Fruit fly (Drosophila melanogaster) whole organism, embryonic: ENCODE results near the gene Tob.
A peak's percentile ranks its signal among the peaks of the same experiment; 100 is the strongest.

Experiments used
- Atf-2 ChIP-seq: fragments of 200-800 bp; sonication (Bioruptor generic); optimal IDR thresholded peaks from 2 replicates; lab custom pipeline; 2016; ENCODE audit warnings: missing biosample characterization, missing genetic modification characterization
- B-H1 ChIP-seq: fragments of 200-800 bp; sonication (Bioruptor generic); IDR thresholded peaks from 3 replicates; pipeline ENCODE4 v1.3.6; 2022; ENCODE audit warnings: missing biosample characterization, missing genetic modification characterization
- CG10366 ChIP-seq: fragments of 200-800 bp; sonication (Bioruptor generic); IDR thresholded peaks from 2 replicates; pipeline ENCODE4 v1.3.6; 2022; ENCODE audit warnings: missing biosample characterization, missing genetic modification characterization
- CG11560 ChIP-seq: fragments of 200-800 bp; sonication (Bioruptor generic); IDR thresholded peaks from 3 replicates; pipeline ENCODE4 v1.3.6; 2022; ENCODE audit warnings: missing biosample characterization, missing genetic modification characterization
- CG12071 ChIP-seq: fragments of 200-800 bp; sonication (Bioruptor generic); optimal IDR thresholded peaks from 3 replicates; lab custom pipeline; 2018; ENCODE audit warnings: missing biosample characterization, mild to moderate bottlenecking, missing genetic modification characterization
- CG12219 ChIP-seq: fragments of 200-800 bp; sonication (Bioruptor generic); optimal IDR thresholded peaks from 3 replicates; lab custom pipeline; 2018; ENCODE audit warnings: missing biosample characterization, mild to moderate bottlenecking, missing genetic modification characterization
- CG12236 ChIP-seq: fragments of 200-800 bp; sonication (Bioruptor generic); optimal IDR thresholded peaks from 2 replicates; lab custom pipeline; 2016; ENCODE audit warnings: missing biosample characterization, missing genetic modification characterization
- CG1647 ChIP-seq: fragments of 200-800 bp; sonication (Bioruptor generic); optimal IDR thresholded peaks from 3 replicates; lab custom pipeline; 2016; ENCODE audit warnings: missing biosample characterization, missing genetic modification characterization
- CG17912 ChIP-seq: fragments of 200-800 bp; sonication (Bioruptor generic); optimal IDR thresholded peaks from 2 replicates; lab custom pipeline; 2018; ENCODE audit warnings: missing biosample characterization, mild to moderate bottlenecking, missing genetic modification characterization
- CG3163 ChIP-seq: fragments of 200-800 bp; sonication (Bioruptor generic); optimal IDR thresholded peaks from 3 replicates; lab custom pipeline; 2016; ENCODE audit warnings: missing biosample characterization, missing genetic modification characterization
- CG32532 ChIP-seq: fragments of 200-800 bp; sonication (Bioruptor generic); IDR thresholded peaks from 2 replicates; pipeline ENCODE4 v1.3.6; 2022; ENCODE audit warnings: missing biosample characterization, missing genetic modification characterization
- CG34376 ChIP-seq: fragments of 200-800 bp; sonication (Bioruptor generic); optimal IDR thresholded peaks from 2 replicates; lab custom pipeline; 2018; ENCODE audit warnings: missing biosample characterization, mild to moderate bottlenecking, missing genetic modification characterization
- CG4424 ChIP-seq: fragments of 200-800 bp; sonication (Bioruptor generic); optimal IDR thresholded peaks from 3 replicates; lab custom pipeline; 2016; ENCODE audit warnings: missing biosample characterization, missing genetic modification characterization
- CG4707 ChIP-seq: fragments of 200-800 bp; sonication (Bioruptor generic); optimal IDR thresholded peaks from 2 replicates; lab custom pipeline; 2018; ENCODE audit warnings: missing biosample characterization, mild to moderate bottlenecking, missing genetic modification characterization, moderate library complexity
- CG6765 ChIP-seq: fragments of 200-800 bp; sonication (Bioruptor generic); optimal IDR thresholded peaks from 3 replicates; lab custom pipeline; 2017; ENCODE audit warnings: missing biosample characterization, mild to moderate bottlenecking, missing genetic modification characterization
- CG7357 ChIP-seq: fragments of 200-800 bp; sonication (Bioruptor generic); IDR thresholded peaks from 3 replicates; pipeline ENCODE4 v1.3.6; 2022; ENCODE audit warnings: missing biosample characterization, missing genetic modification characterization
- CG9932 ChIP-seq: fragments of 200-800 bp; sonication (Bioruptor generic); IDR thresholded peaks from 2 replicates; pipeline ENCODE4 v1.3.6; 2022; ENCODE audit warnings: missing biosample characterization, missing genetic modification characterization
- D19B ChIP-seq: fragments of 200-800 bp; sonication (Bioruptor generic); optimal IDR thresholded peaks from 2 replicates; lab custom pipeline; 2017; ENCODE audit warnings: missing biosample characterization, mild to moderate bottlenecking, missing genetic modification characterization
- Dek ChIP-seq: fragments of 200-800 bp; sonication (Bioruptor generic); optimal IDR thresholded peaks from 3 replicates; lab custom pipeline; 2019; ENCODE audit warnings: missing biosample characterization, mild to moderate bottlenecking, missing genetic modification characterization, moderate library complexity
- E2f2 ChIP-seq: fragments of 200-800 bp; sonication (Bioruptor generic); IDR thresholded peaks from 2 replicates; pipeline ENCODE4 v1.3.6; 2022; ENCODE audit warnings: missing biosample characterization, missing genetic modification characterization
- Ets65A ChIP-seq: fragments of 200-800 bp; sonication (Bioruptor generic); peaks from one replicate; lab custom pipeline; 2016; ENCODE audit warnings: missing biosample characterization, missing genetic modification characterization
- Lhr ChIP-seq: fragments of 200-800 bp; sonication (Bioruptor generic); optimal IDR thresholded peaks from 3 replicates; lab custom pipeline; 2017; ENCODE audit warnings: mild to moderate bottlenecking, missing biosample characterization, missing genetic modification reagents, missing genetic modification characterization
- MBD-R2 ChIP-seq: fragments of 200-800 bp; sonication (Bioruptor generic); IDR thresholded peaks from 2 replicates; pipeline ENCODE4 v1.3.6; 2022; ENCODE audit warnings: missing biosample characterization, missing genetic modification characterization
- Meics ChIP-seq: fragments of 200-800 bp; sonication (Bioruptor generic); optimal IDR thresholded peaks from 2 replicates; lab custom pipeline; 2017; ENCODE audit warnings: missing biosample characterization, mild to moderate bottlenecking, missing genetic modification characterization
- NFAT ChIP-seq: fragments of 200-800 bp; sonication (Bioruptor generic); IDR thresholded peaks from 2 replicates; pipeline ENCODE4 v1.3.6; 2022; ENCODE audit warnings: missing biosample characterization, missing genetic modification characterization
- Neu2 ChIP-seq: fragments of 200-800 bp; sonication (Bioruptor generic); optimal IDR thresholded peaks from 3 replicates; lab custom pipeline; 2016; ENCODE audit warnings: missing biosample characterization, missing genetic modification characterization, borderline replicate concordance
- Oaz ChIP-seq: fragments of 200-800 bp; sonication (Bioruptor generic); IDR thresholded peaks from 2 replicates; pipeline ENCODE4 v1.3.6; 2022; ENCODE audit warnings: missing biosample characterization, missing genetic modification characterization
- Opbp ChIP-seq: fragments of 200-800 bp; sonication (Bioruptor generic); IDR thresholded peaks from 3 replicates; pipeline ENCODE4 v1.3.6; 2022; ENCODE audit warnings: missing biosample characterization, missing genetic modification characterization; ENCODE audit not compliant: partially characterized antibody
- Sin3A ChIP-seq: fragments of >200 bp; optimal IDR thresholded peaks from 2 replicates; lab custom pipeline; 2018
- Sox102F ChIP-seq: fragments of 200-800 bp; sonication (Bioruptor generic); optimal IDR thresholded peaks from 2 replicates; lab custom pipeline; 2018; ENCODE audit warnings: missing biosample characterization, mild to moderate bottlenecking, missing genetic modification characterization, moderate library complexity
- Vsx1 ChIP-seq: fragments of 200-800 bp; sonication (Bioruptor generic); optimal IDR thresholded peaks from 2 replicates; lab custom pipeline; 2017; ENCODE audit warnings: missing biosample characterization, mild to moderate bottlenecking, missing genetic modification characterization, missing genetic modification reagents
- bab2 ChIP-seq: fragments of 200-800 bp; sonication (Bioruptor generic); optimal IDR thresholded peaks from 2 replicates; lab custom pipeline; 2016; ENCODE audit warnings: missing biosample characterization, missing genetic modification characterization
- cad ChIP-seq: fragments of >200 bp; optimal IDR thresholded peaks from 2 replicates; lab custom pipeline; 2017; ENCODE audit warnings: missing biosample characterization, missing genetic modification characterization
- caup ChIP-seq: fragments of 200-800 bp; sonication (Bioruptor generic); optimal IDR thresholded peaks from 3 replicates; lab custom pipeline; 2017; ENCODE audit warnings: missing biosample characterization, mild to moderate bottlenecking, missing genetic modification characterization, moderate library complexity; ENCODE audit not compliant: severe bottlenecking
- crol ChIP-seq: fragments of 200-800 bp; sonication (Bioruptor generic); IDR thresholded peaks from 2 replicates; pipeline ENCODE4 v1.3.6; 2022; ENCODE audit warnings: missing biosample characterization, missing genetic modification characterization
- da ChIP-seq: fragments of 200-800 bp; sonication (Bioruptor generic); optimal IDR thresholded peaks from 2 replicates; lab custom pipeline; 2016; ENCODE audit warnings: missing biosample characterization, missing genetic modification characterization
- dati ChIP-seq: fragments of 200-800 bp; sonication (Bioruptor generic); IDR thresholded peaks from 2 replicates; pipeline ENCODE4 v1.3.6; 2022; ENCODE audit warnings: missing biosample characterization, missing genetic modification characterization
- dmrt99B ChIP-seq: fragments of 200-800 bp; sonication (Bioruptor generic); optimal IDR thresholded peaks from 2 replicates; lab custom pipeline; 2018; ENCODE audit warnings: missing biosample characterization, mild to moderate bottlenecking, missing genetic modification characterization, moderate library complexity
- esg ChIP-seq: fragments of 200-800 bp; sonication (Bioruptor generic); conservative IDR thresholded peaks from 2 replicates; pipeline ENCODE4 v1.3.6; 2022; ENCODE audit warnings: missing biosample characterization, missing genetic modification characterization
- eve ChIP-seq, 2 experiments: fragments of >200 bp; optimal IDR thresholded peaks; 2 replicates each; lab custom pipeline; 2017; ENCODE audit warnings: missing biosample characterization in 2 of 2, missing genetic modification characterization in 2 of 2
- grau ChIP-seq: fragments of 200-800 bp; optimal IDR thresholded peaks from 3 replicates; lab custom pipeline; 2019; ENCODE audit warnings: missing biosample characterization, mild to moderate bottlenecking, missing genetic modification characterization, moderate library complexity
- gsb ChIP-seq: fragments of 200-800 bp; sonication (Bioruptor generic); IDR thresholded peaks from 2 replicates; pipeline ENCODE4 v1.3.6; 2022; ENCODE audit warnings: missing biosample characterization, missing genetic modification characterization
- h ChIP-seq: fragments of >200 bp; optimal IDR thresholded peaks from 2 replicates; lab custom pipeline; 2017
- lilli ChIP-seq: fragments of 200-800 bp; sonication (Bioruptor generic); optimal IDR thresholded peaks from 3 replicates; lab custom pipeline; 2016; ENCODE audit warnings: missing biosample characterization, missing genetic modification characterization
- lov ChIP-seq, 2 experiments: fragments of 200-800 bp in 1 of 2; fragments of >200 bp in 1 of 2; sonication (Bioruptor generic) in 1 of 2; IDR thresholded peaks in 1 of 2; optimal IDR thresholded peaks in 1 of 2; 2 replicates in 1 of 2; 3 replicates in 1 of 2; pipeline versions ENCODE4 v1.3.6 to Lab custom; 2017 to 2022; ENCODE audit warnings: missing biosample characterization in 1 of 2, missing genetic modification characterization in 1 of 2
- repo ChIP-seq: fragments of 200-800 bp; sonication (Bioruptor generic); optimal IDR thresholded peaks from 2 replicates; lab custom pipeline; 2016; ENCODE audit warnings: missing biosample characterization, missing genetic modification characterization
- row ChIP-seq: fragments of 200-800 bp; sonication (Bioruptor generic); IDR thresholded peaks from 3 replicates; pipeline ENCODE4 v1.3.6; 2022; ENCODE audit warnings: missing biosample characterization, missing genetic modification characterization
- sd ChIP-seq: fragments of 200-800 bp; sonication (Bioruptor generic); optimal IDR thresholded peaks from 3 replicates; lab custom pipeline; 2018; ENCODE audit warnings: missing biosample characterization, mild to moderate bottlenecking, missing genetic modification characterization, moderate library complexity
- slp2 ChIP-seq: fragments of 200-800 bp; sonication (Bioruptor generic); optimal IDR thresholded peaks from 2 replicates; lab custom pipeline; 2016; ENCODE audit warnings: missing biosample characterization, missing genetic modification characterization
- tna ChIP-seq: fragments of 200-800 bp; sonication (Bioruptor generic); IDR thresholded peaks from 2 replicates; pipeline ENCODE4 v1.3.6; 2022; ENCODE audit warnings: missing biosample characterization, missing genetic modification characterization; ENCODE audit not compliant: partially characterized antibody
- yki ChIP-seq: fragments of >200 bp; optimal IDR thresholded peaks from 3 replicates; lab custom pipeline; 2018

The Tob gene

dm6 chrX:16104738-16105426 lies 13.6 kb upstream of the Tob start, which contains the start of the genes CG42353 and CG42354 (continued):
- peak; percentile 92 for TF ChIP-seq CG12071 (GFP tag; lab: Kevin White, UChicago)
- TF ChIP-seq Sox102F (GFP tag; lab: Kevin White, UChicago) = peak; percentile 96
- peak; percentile 90 for TF ChIP-seq CG12236 (GFP tag; lab: Kevin White, UChicago)
- TF ChIP-seq CG11560 (tag; lab: Robert Waterston, UW) = peak; percentile 84
- TF ChIP-seq repo (GFP tag; lab: Kevin White, UChicago) = peak; percentile 86
- no peak for TF ChIP-seq Sin3A
- peak; percentile 87 for TF ChIP-seq D19B (GFP tag; lab: Kevin White, UChicago)
- peak; percentile 96 for TF ChIP-seq row (GFP tag; lab: Robert Waterston, UW)
- peak; percentile 92 for TF ChIP-seq CG1647 (GFP tag; lab: Kevin White, UChicago)
- peak; percentile 75 for TF ChIP-seq Vsx1 (GFP tag; lab: Kevin White, UChicago)
- TF ChIP-seq Lhr (GFP tag; lab: Kevin White, UChicago) = peak; percentile 85
- peak; percentile 92 for TF ChIP-seq CG10366 (GFP tag; lab: Robert Waterston, UW)
- TF ChIP-seq yki (lab: Kevin White, UChicago) = no peak
- TF ChIP-seq Oaz (GFP tag; lab: Robert Waterston, UW) = peak; percentile 90
- peak; percentile 65 for TF ChIP-seq Neu2 (GFP tag; lab: Kevin White, UChicago)
- TF ChIP-seq Ets65A (GFP tag; lab: Kevin White, UChicago) = peak; percentile 95
- peak; percentile 93 for TF ChIP-seq CG34376 (GFP tag; lab: Kevin White, UChicago)
- no peak for TF ChIP-seq h (lab: Kevin White, UChicago)
- peak; percentile 96 for TF ChIP-seq Meics (GFP tag; lab: Kevin White, UChicago)
- peak; percentile 84 for TF ChIP-seq MBD-R2 (GFP tag; lab: Robert Waterston, UW)
- peak; percentile 96 for TF ChIP-seq dmrt99B (tag; lab: Kevin White, UChicago)
- peak; percentile 63 for TF ChIP-seq slp2 (GFP tag; lab: Kevin White, UChicago)
- peak; percentile 89 for TF ChIP-seq B-H1 (GFP tag; lab: Robert Waterston, UW)
- no peak for TF ChIP-seq lov (optimal IDR thresholded peaks at IDR 0.05; lab: Kevin White, UChicago)
- TF ChIP-seq lov (GFP tag; IDR thresholded peaks at IDR 0.05; lab: Robert Waterston, UW) = peak; percentile 94
- peak; percentile 90 for TF ChIP-seq CG3163 (GFP tag; lab: Kevin White, UChicago)
- peak; percentile 81 for TF ChIP-seq NFAT (GFP tag; lab: Robert Waterston, UW)
- peak; percentile 23; the same call in 1 of the 2 replicates for TF ChIP-seq tna (GFP tag; lab: Robert Waterston, UW)
- TF ChIP-seq Atf-2 (GFP tag; lab: Kevin White, UChicago) = peak; percentile 93
- peak; percentile 80 for TF ChIP-seq bab2 (GFP tag; lab: Kevin White, UChicago)
- TF ChIP-seq CG4424 (GFP tag; lab: Kevin White, UChicago) = peak; percentile 96
- TF ChIP-seq gsb (GFP tag; lab: Robert Waterston, UW) = peak; percentile 90
- TF ChIP-seq CG12219 (GFP tag; lab: Kevin White, UChicago) = peak; percentile 96
- peak; percentile 92 for TF ChIP-seq CG9932 (GFP tag; lab: Robert Waterston, UW)
- peak; percentile 95 for TF ChIP-seq Dek
- TF ChIP-seq CG6765 (GFP tag; lab: Kevin White, UChicago) = peak; percentile 92
- TF ChIP-seq Opbp (GFP tag; lab: Robert Waterston, UW) = peak; percentile 53; the same call in 1 of the 3 replicates
- TF ChIP-seq dati (GFP tag; lab: Robert Waterston, UW) = peak; percentile 68
- peak; percentile 81 for TF ChIP-seq da
- peak; percentile 95 for TF ChIP-seq caup (GFP tag; lab: Kevin White, UChicago)
- peak; percentile 96 for TF ChIP-seq grau
- TF ChIP-seq lilli (GFP tag; lab: Kevin White, UChicago) = peak; percentile 91
- TF ChIP-seq CG17912 = peak; percentile 81
- peak; percentile 94 for TF ChIP-seq esg (GFP tag; lab: Robert Waterston, UW)
- peak; percentile 94 for TF ChIP-seq CG32532 (GFP tag; lab: Robert Waterston, UW)
- peak; percentile 88 for TF ChIP-seq CG7357 (GFP tag; lab: Robert Waterston, UW)
- TF ChIP-seq cad = no peak
- peak; percentile 81 for TF ChIP-seq sd (tag; lab: Kevin White, UChicago)
- TF ChIP-seq eve (GFP tag; optimal IDR thresholded peaks at IDR 0.05; lab: Kevin White, UChicago) = peak; percentile 70 to 95
- TF ChIP-seq CG4707 (GFP tag; lab: Kevin White, UChicago) = peak; percentile 83
- peak; percentile 76 for TF ChIP-seq E2f2 (GFP tag; lab: Robert Waterston, UW)
- TF ChIP-seq crol = peak; percentile 41; the same call in 1 of the 2 replicates
